Fruit fly (Drosophila melanogaster): ENCODE data around the gene CG14711.

CG14711 gene

dm6 chr3R:11623025-11623424 is at the start of gene CG14711 (continued):
- TF ChIP-seq CG1832 (GFP tag; optimal IDR thresholded peaks at IDR 0.05) (no peak), PHDP (tag; optimal IDR thresholded peaks at IDR 0.05) (peak; percentile 90), Xrp1 (GFP tag; IDR thresholded peaks at IDR 0.05) (peak; percentile 92), ERR (GFP tag; optimal IDR thresholded peaks at IDR 0.05) (no peak), en (GFP tag; optimal IDR thresholded peaks at IDR 0.05) (peak; percentile 6), CG18011 (GFP tag; optimal IDR thresholded peaks at IDR 0.05) (peak; percentile 73), CG12769 (tag; optimal IDR thresholded peaks at IDR 0.05) (no peak), Blimp-1 (GFP tag; optimal IDR thresholded peaks at IDR 0.05) (no peak), CG2116 (GFP tag; optimal IDR thresholded peaks at IDR 0.05) (peak; percentile 96), gem (tag; optimal IDR thresholded peaks at IDR 0.05) (peak; percentile 93), grau (tag; optimal IDR thresholded peaks at IDR 0.05) (peak; percentile 85), D (optimal IDR thresholded peaks at IDR 0.05) (no peak), D (GFP tag; optimal IDR thresholded peaks at IDR 0.05) (peak; percentile 75), luna (GFP tag; optimal IDR thresholded peaks at IDR 0.05) (no peak), CG4707 (GFP tag; optimal IDR thresholded peaks at IDR 0.05) (peak; percentile 33), Hr3 (GFP tag; optimal IDR thresholded peaks at IDR 0.05) (peak; percentile 89), CG31365 (tag; optimal IDR thresholded peaks at IDR 0.05) (no peak), CG31441 (GFP tag; IDR thresholded peaks at IDR 0.05) (no peak; the same call in 1 of the 2 replicates), Abd-B (GFP tag; optimal IDR thresholded peaks at IDR 0.05) (peak; percentile 91), bcd (GFP tag; optimal IDR thresholded peaks at IDR 0.05) (peak; percentile 80), oc (tag; optimal IDR thresholded peaks at IDR 0.05) (peak; percentile 81), trem (tag; optimal IDR thresholded peaks at IDR 0.05) (peak; percentile 86), CG10431 (GFP tag; optimal IDR thresholded peaks at IDR 0.05) (peak; percentile 82), CG1792 (GFP tag; optimal IDR thresholded peaks at IDR 0.05) (peak; percentile 41), eve (GFP tag; optimal IDR thresholded peaks at IDR 0.05) (no peak), row (GFP tag; IDR thresholded peaks at IDR 0.05) (peak; percentile 96), CG9797 (GFP tag; optimal IDR thresholded peaks at IDR 0.05) (peak; percentile 23), sens-2 (GFP tag; IDR thresholded peaks at IDR 0.05) (peak; percentile 65), so (GFP tag; IDR thresholded peaks at IDR 0.05) (peak; percentile 88; the same call in 2 of the 3 replicates), fd102C (GFP tag; optimal IDR thresholded peaks at IDR 0.05) (peak; percentile 31), tgo (GFP tag; IDR thresholded peaks at IDR 0.05) (peak; percentile 82), run (tag; optimal IDR thresholded peaks at IDR 0.05) (no peak), Bgb (GFP tag; IDR thresholded peaks at IDR 0.05; ENCODE audit: partially characterized antibody) (peak; percentile 58), Dip2 (GFP tag; IDR thresholded peaks at IDR 0.05) (no peak), Six4 (GFP tag; optimal IDR thresholded peaks at IDR 0.05) (peak; percentile 81), CG12071 (GFP tag; optimal IDR thresholded peaks at IDR 0.05) (no peak), Nf-YA (GFP tag; IDR thresholded peaks at IDR 0.05) (peak; percentile 72), Side (GFP tag; optimal IDR thresholded peaks at IDR 0.05) (peak; percentile 45), Meics (GFP tag; optimal IDR thresholded peaks at IDR 0.05) (peak; percentile 79), sens (GFP tag) (peak; percentile 97), ems (GFP tag; optimal IDR thresholded peaks at IDR 0.05) (peak; percentile 80), fd96Cb (tag; optimal IDR thresholded peaks at IDR 0.05) (peak; percentile 74), Ravus (GFP tag; IDR thresholded peaks at IDR 0.05) (no peak), CG17359 (tag; optimal IDR thresholded peaks at IDR 0.05) (peak; percentile 86), ro (GFP tag; IDR thresholded peaks at IDR 0.05) (no peak; the same call in 1 of the 2 replicates), CG4820 (GFP tag; optimal IDR thresholded peaks at IDR 0.05) (peak; percentile 83), crol (GFP tag; IDR thresholded peaks at IDR 0.05) (no peak), Bdp1 (GFP tag; optimal IDR thresholded peaks at IDR 0.05) (peak; percentile 71), cad (GFP tag; optimal IDR thresholded peaks at IDR 0.05) (no peak), crc (GFP tag; optimal IDR thresholded peaks at IDR 0.05) (peak; percentile 20), Ets65A (GFP tag) (peak; percentile 97), dimm (GFP tag; IDR thresholded peaks at IDR 0.05) (0 out of 2 replicates have a peak, but pooled peaks have one; percentile 34), yki (optimal IDR thresholded peaks at IDR 0.05) (no peak)

Measured in whole organism, embryonic.